Worm (Caenorhabditis elegans) whole organism, L4/young adult: ENCODE data around the gene sqt-3.

ENCODE experiments used
- W03F9.2 ChIP-seq: fragments of 150-350 bp; optimal IDR thresholded peaks from 2 replicates; lab custom pipeline; 2014; ENCODE audit warnings: missing biosample characterization, missing genetic modification characterization
- dao-5 ChIP-seq: sonication (generic microtip); optimal IDR thresholded peaks from 2 replicates; lab custom pipeline; 2016; ENCODE audit warnings: missing genotype, missing genetic modification characterization, moderate library complexity, missing compliant biosample characterization
- him-1 ChIP-seq: sonication (generic microtip); optimal IDR thresholded peaks from 2 replicates; lab custom pipeline; 2016; ENCODE audit warnings: missing genotype, missing genetic modification reagents, missing genetic modification characterization, missing compliant biosample characterization

DNA sequence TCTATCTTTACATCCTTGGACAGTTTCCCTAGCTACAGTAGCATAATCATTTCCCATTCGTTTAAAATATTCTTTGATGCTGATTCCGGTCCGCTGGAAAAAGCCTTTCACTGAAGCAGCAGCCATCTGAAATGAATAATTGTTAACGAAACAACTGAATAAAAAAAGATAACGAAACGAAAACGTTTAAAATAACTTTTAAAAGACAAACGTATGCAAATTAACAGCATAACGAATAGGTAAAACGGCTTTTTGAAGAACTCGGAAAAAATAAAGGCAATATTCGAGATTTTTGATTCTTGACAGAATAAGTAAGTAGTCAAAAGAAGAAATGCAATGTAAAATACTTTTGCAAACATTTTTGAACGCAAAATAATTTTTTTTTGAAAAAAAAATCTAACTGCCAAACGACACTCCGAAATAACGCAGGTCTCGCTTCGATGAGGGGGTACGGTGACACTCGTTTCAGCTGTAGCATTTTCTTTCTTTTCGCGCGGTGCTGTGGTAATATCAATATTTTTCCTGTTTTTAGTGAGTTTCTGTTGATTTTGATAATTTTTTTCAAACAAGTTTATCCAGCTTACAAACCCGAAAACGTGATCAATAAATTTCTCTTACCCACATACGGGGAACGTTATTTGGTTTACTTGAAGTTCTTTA lies 34.5 kb upstream of the sqt-3 start, which contains the start of the genes R04F11.5 and R04F11.2:
- TF ChIP-seq dao-5 (tag; lab: Kevin White, UChicago) (no peak), him-1 (tag; lab: Kevin White, UChicago) (peak; percentile 76), W03F9.2 (tag; lab: Kevin White, UChicago) (peak; percentile 83)
